Worm (Caenorhabditis elegans) whole organism, L4 larva: Measurements from ENCODE around the gene F38B7.17.

Experiments
- F10B5.3 ChIP-seq: sonication (generic microtip); optimal IDR thresholded peaks from 2 replicates; lab custom pipeline; 2016; ENCODE audit warnings: mild to moderate bottlenecking, missing genetic modification characterization, missing compliant biosample characterization
- F26F4.8 ChIP-seq: fragments of 200-800 bp; sonication (Bioruptor generic); conservative IDR thresholded peaks from 2 replicates; pipeline ENCODE4 v1.3.6; 2022; ENCODE audit warnings: missing genetic modification characterization, missing compliant biosample characterization
- T20F7.1 ChIP-seq: fragments of 200-800 bp; sonication (Bioruptor generic); optimal IDR thresholded peaks from 2 replicates; lab custom pipeline; 2018; ENCODE audit warnings: mild to moderate bottlenecking, missing genetic modification characterization, missing compliant biosample characterization
- T26A8.4 ChIP-seq: fragments of 200-800 bp; sonication (Bioruptor generic); IDR thresholded peaks from 2 replicates; pipeline ENCODE4 v1.3.6; 2022; ENCODE audit warnings: missing genetic modification characterization, missing compliant biosample characterization
- ZK337.2 ChIP-seq: fragments of 200-800 bp; sonication (Bioruptor generic); IDR thresholded peaks from 2 replicates; pipeline ENCODE4 v1.3.6; 2022; ENCODE audit warnings: missing genetic modification reagents, missing genetic modification characterization, missing compliant biosample characterization
- attf-4 ChIP-seq: sonication (generic microtip); optimal IDR thresholded peaks from 3 replicates; lab custom pipeline; 2017; ENCODE audit warnings: missing biosample characterization, missing genetic modification characterization
- ceh-28 ChIP-seq: fragments of 150-350 bp; optimal IDR thresholded peaks from 2 replicates; lab custom pipeline; 2014; ENCODE audit warnings: missing biosample characterization, missing genetic modification reagents, missing genetic modification characterization
- cey-2 ChIP-seq: sonication (generic microtip); optimal IDR thresholded peaks from 3 replicates; lab custom pipeline; 2017; ENCODE audit warnings: missing genetic modification characterization, mild to moderate bottlenecking, missing compliant biosample characterization, antibody characterized with exemption, borderline replicate concordance; ENCODE audit not compliant: insufficient read depth
- ctbp-1 ChIP-seq: fragments of 200-800 bp; sonication (Bioruptor generic); IDR thresholded peaks from 2 replicates; pipeline ENCODE4 v1.3.6; 2022; ENCODE audit warnings: missing genetic modification reagents, missing genetic modification characterization, missing compliant biosample characterization
- daf-16 ChIP-seq, 3 experiments: sonication (generic microtip); optimal IDR thresholded peaks; 2 replicates each; lab custom pipeline; 2016 to 2017; ENCODE audit warnings: missing genetic modification characterization in 3 of 3, missing genetic modification reagents in 3 of 3, mild to moderate bottlenecking in 2 of 3, missing compliant biosample characterization in 2 of 3, missing biosample characterization in 1 of 3, moderate library complexity in 1 of 3
- daf-19 ChIP-seq: fragments of 200-800 bp; sonication (Bioruptor generic); conservative IDR thresholded peaks from 2 replicates; pipeline ENCODE4 v1.3.6; 2022; ENCODE audit warnings: missing genetic modification characterization, missing compliant biosample characterization
- dmd-6 ChIP-seq: fragments of 200-800 bp; sonication (Bioruptor generic); IDR thresholded peaks from 2 replicates; pipeline ENCODE4 v1.3.6; 2022; ENCODE audit warnings: missing genetic modification reagents, missing genetic modification characterization, missing compliant biosample characterization
- dmd-8 ChIP-seq: fragments of 200-800 bp; sonication (Bioruptor generic); IDR thresholded peaks from 2 replicates; pipeline ENCODE4 v1.3.6; 2022; ENCODE audit warnings: missing genetic modification characterization, missing compliant biosample characterization
- dmd-9 ChIP-seq: fragments of 200-800 bp; sonication (Bioruptor generic); IDR thresholded peaks from 2 replicates; pipeline ENCODE4 v1.3.6; 2022; ENCODE audit warnings: missing genetic modification reagents, missing genetic modification characterization, missing compliant biosample characterization
- dpl-1 ChIP-seq: fragments of 150-350 bp; optimal IDR thresholded peaks from 2 replicates; lab custom pipeline; 2014; ENCODE audit warnings: missing biosample characterization, missing genetic modification reagents, missing genetic modification characterization
- duxl-1 ChIP-seq: sonication (generic microtip); optimal IDR thresholded peaks from 2 replicates; lab custom pipeline; 2016; ENCODE audit warnings: mild to moderate bottlenecking, missing genetic modification characterization, moderate library complexity, missing compliant biosample characterization; ENCODE audit not compliant: poor library complexity
- fos-1 ChIP-seq: fragments of 150-350 bp; optimal IDR thresholded peaks from 2 replicates; lab custom pipeline; 2014; ENCODE audit warnings: missing biosample characterization, missing genetic modification characterization
- hif-1 ChIP-seq, 2 experiments: sonication (generic microtip); optimal IDR thresholded peaks; 2 replicates each; lab custom pipeline; 2016 to 2017; ENCODE audit warnings: missing compliant biosample characterization in 2 of 2, missing genetic modification characterization in 2 of 2, missing genetic modification reagents in 2 of 2, missing genotype in 2 of 2, mild to moderate bottlenecking in 1 of 2
- hlh-11 ChIP-seq: fragments of 200-800 bp; sonication (Bioruptor generic); optimal IDR thresholded peaks from 2 replicates; lab custom pipeline; 2018; ENCODE audit warnings: mild to moderate bottlenecking, missing genetic modification characterization, missing compliant biosample characterization
- jun-1 ChIP-seq: fragments of 150-350 bp; optimal IDR thresholded peaks from 2 replicates; lab custom pipeline; 2014; ENCODE audit warnings: missing biosample characterization, missing genetic modification reagents, missing genetic modification characterization
- lin-1 ChIP-seq: fragments of 200-800 bp; sonication (Bioruptor generic); IDR thresholded peaks from 2 replicates; pipeline ENCODE4 v1.3.6; 2022; ENCODE audit warnings: missing genetic modification reagents, missing genetic modification characterization, missing compliant biosample characterization
- lin-13 ChIP-seq: fragments of 150-350 bp; optimal IDR thresholded peaks from 2 replicates; lab custom pipeline; 2014; ENCODE audit warnings: missing biosample characterization, missing genetic modification reagents, missing genetic modification characterization
- lin-15B ChIP-seq: fragments of 150-350 bp; sonication (generic microtip); optimal IDR thresholded peaks from 3 replicates; lab custom pipeline; 2014; ENCODE audit warnings: missing biosample characterization, missing genetic modification characterization
- lsy-2 ChIP-seq, 2 experiments: fragments of 150-350 bp in 1 of 2; sonication (generic microtip) in 1 of 2; optimal IDR thresholded peaks; 2 replicates each; lab custom pipeline; 2014 to 2017; ENCODE audit warnings: missing biosample characterization in 2 of 2, missing genetic modification characterization in 2 of 2
- mdt-29 ChIP-seq: fragments of 200-800 bp; sonication (Bioruptor generic); IDR thresholded peaks from 2 replicates; pipeline ENCODE4 v1.3.6; 2022; ENCODE audit warnings: missing genetic modification reagents, missing genetic modification characterization, missing compliant biosample characterization
- mep-1 ChIP-seq: fragments of 150-350 bp; sonication (generic microtip); optimal IDR thresholded peaks from 3 replicates; lab custom pipeline; 2014; ENCODE audit warnings: missing biosample characterization, missing genetic modification characterization
- nhr-10 ChIP-seq: fragments of 150-350 bp; optimal IDR thresholded peaks from 2 replicates; lab custom pipeline; 2014; ENCODE audit warnings: missing biosample characterization, missing genetic modification characterization
- nhr-102 ChIP-seq: sonication (generic microtip); optimal IDR thresholded peaks from 2 replicates; lab custom pipeline; 2016; ENCODE audit warnings: mild to moderate bottlenecking, missing genetic modification characterization, moderate library complexity, missing compliant biosample characterization
- nhr-11 ChIP-seq: fragments of 150-350 bp; optimal IDR thresholded peaks from 2 replicates; lab custom pipeline; 2014; ENCODE audit warnings: missing biosample characterization, missing genetic modification characterization
- nhr-25 ChIP-seq: sonication (generic microtip); optimal IDR thresholded peaks from 2 replicates; lab custom pipeline; 2017; ENCODE audit warnings: missing genetic modification characterization, mild to moderate bottlenecking, missing compliant biosample characterization, antibody characterized with exemption, moderate library complexity, borderline replicate concordance; ENCODE audit not compliant: insufficient read depth
- nhr-28 ChIP-seq: fragments of 150-350 bp; optimal IDR thresholded peaks from 2 replicates; lab custom pipeline; 2014; ENCODE audit warnings: missing biosample characterization, missing genetic modification characterization
- nhr-41 ChIP-seq: fragments of 200-800 bp; sonication (Bioruptor generic); IDR thresholded peaks from 2 replicates; pipeline ENCODE4 v1.3.6; 2022; ENCODE audit warnings: missing genetic modification reagents, missing genetic modification characterization, missing compliant biosample characterization
- nhr-6 ChIP-seq: fragments of 150-350 bp; optimal IDR thresholded peaks from 2 replicates; lab custom pipeline; 2014; ENCODE audit warnings: missing biosample characterization, missing genetic modification characterization
- nhr-76 ChIP-seq: fragments of 150-350 bp; optimal IDR thresholded peaks from 2 replicates; lab custom pipeline; 2014; ENCODE audit warnings: missing biosample characterization, missing genetic modification characterization
- nhr-77 ChIP-seq: fragments of 150-350 bp; optimal IDR thresholded peaks from 2 replicates; lab custom pipeline; 2014; ENCODE audit warnings: missing biosample characterization, missing genetic modification characterization
- pha-4 ChIP-seq, 2 experiments: fragments of 150-350 bp in 1 of 2; fragments of 200-800 bp in 1 of 2; sonication (Bioruptor generic) in 1 of 2; IDR thresholded peaks in 1 of 2; optimal IDR thresholded peaks in 1 of 2; 2 replicates each; pipeline versions ENCODE4 v1.3.6 to Lab custom; 2014 to 2022; ENCODE audit warnings: missing genetic modification characterization in 2 of 2, missing genetic modification reagents in 2 of 2, missing biosample characterization in 1 of 2, missing compliant biosample characterization in 1 of 2
- php-3 ChIP-seq: fragments of 200-800 bp; sonication (Bioruptor generic); IDR thresholded peaks from 2 replicates; pipeline ENCODE4 v1.3.6; 2022; ENCODE audit warnings: missing genetic modification reagents, missing genetic modification characterization, missing compliant biosample characterization
- rbr-2 ChIP-seq: sonication (generic microtip); optimal IDR thresholded peaks from 2 replicates; lab custom pipeline; 2016; ENCODE audit warnings: missing genotype, missing genetic modification characterization, missing compliant biosample characterization
- skn-1 ChIP-seq: fragments of 150-350 bp; optimal IDR thresholded peaks from 2 replicates; lab custom pipeline; 2014; ENCODE audit warnings: missing biosample characterization, missing genetic modification characterization
- tag-97 ChIP-seq: fragments of 200-800 bp; sonication (Bioruptor generic); IDR thresholded peaks from 2 replicates; pipeline ENCODE4 v1.3.6; 2022; ENCODE audit warnings: missing genetic modification characterization, missing compliant biosample characterization
- tra-1 ChIP-seq: fragments of 200-800 bp; sonication (Bioruptor generic); IDR thresholded peaks from 2 replicates; pipeline ENCODE4 v1.3.6; 2022; ENCODE audit warnings: missing genetic modification reagents, missing genetic modification characterization, missing compliant biosample characterization
- unc-130 ChIP-seq: sonication (generic microtip); optimal IDR thresholded peaks from 2 replicates; lab custom pipeline; 2016; ENCODE audit warnings: missing genetic modification reagents, missing genetic modification characterization, missing compliant biosample characterization
- vab-7 ChIP-seq: fragments of 200-800 bp; sonication (Bioruptor generic); IDR thresholded peaks from 2 replicates; pipeline ENCODE4 v1.3.6; 2022; ENCODE audit warnings: missing genetic modification reagents, missing genetic modification characterization, missing compliant biosample characterization
- zfp-3 ChIP-seq: fragments of 200-800 bp; sonication (Bioruptor generic); conservative IDR thresholded peaks from 2 replicates; pipeline ENCODE4 v1.3.6; 2022; ENCODE audit warnings: missing genetic modification reagents, missing genetic modification characterization, missing compliant biosample characterization
- zip-2 ChIP-seq: fragments of 150-350 bp; optimal IDR thresholded peaks from 2 replicates; lab custom pipeline; 2014; ENCODE audit warnings: missing biosample characterization, missing genetic modification characterization
- ztf-11 ChIP-seq: fragments of 150-350 bp; optimal IDR thresholded peaks from 2 replicates; lab custom pipeline; 2014; ENCODE audit warnings: missing biosample characterization, missing genetic modification characterization
- ztf-7 ChIP-seq: fragments of 150-350 bp; optimal IDR thresholded peaks from 2 replicates; lab custom pipeline; 2014; ENCODE audit warnings: missing biosample characterization, missing genetic modification characterization

The F38B7.17 gene

DNA sequence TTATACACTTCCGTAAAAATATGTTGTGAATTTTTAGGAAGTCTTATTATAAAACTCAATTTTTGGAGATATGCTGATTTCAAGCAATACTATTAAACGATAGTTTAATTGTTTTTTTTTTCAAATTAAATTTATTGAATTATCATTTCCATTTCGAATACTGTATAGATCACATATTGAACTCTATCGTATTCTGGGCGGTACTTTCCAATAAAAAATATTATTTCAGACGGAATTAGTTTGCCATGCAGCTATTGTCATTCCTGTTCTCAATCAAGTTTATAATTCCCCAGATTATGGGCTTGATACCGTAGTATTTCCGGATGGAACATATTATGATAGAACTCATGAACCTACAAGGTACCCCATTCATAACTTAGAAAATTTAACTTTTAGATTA, 25.8 kb upstream of the F38B7.17 start:
- TF ChIP-seq daf-16 (GFP tag; optimal IDR thresholded peaks at IDR 0.05; lab: Kevin White, UChicago), result no peak
- TF ChIP-seq daf-16 (tag; optimal IDR thresholded peaks at IDR 0.05; lab: Kevin White, UChicago), result peak; percentile 52
- TF ChIP-seq F10B5.3 (tag; lab: Kevin White, UChicago), result no peak
- no peak for TF ChIP-seq dmd-9 (GFP tag; lab: Robert Waterston, UW)
- no peak for TF ChIP-seq ZK337.2 (GFP tag; lab: Robert Waterston, UW)
- TF ChIP-seq duxl-1 (tag; lab: Kevin White, UChicago), result no peak
- TF ChIP-seq ctbp-1, result no peak
- TF ChIP-seq ztf-11 (tag; lab: Kevin White, UChicago), result no peak
- TF ChIP-seq nhr-6 (tag; lab: Kevin White, UChicago), result no peak
- no peak for TF ChIP-seq unc-130 (GFP tag; lab: Kevin White, UChicago)
- TF ChIP-seq zfp-3 (GFP tag; lab: Robert Waterston, UW), result no peak
- peak in 1 of 2 experiments; percentile 72 for TF ChIP-seq lsy-2 (tag; optimal IDR thresholded peaks at IDR 0.05; lab: Kevin White, UChicago)
- peak; percentile 39 for TF ChIP-seq nhr-28 (tag; lab: Kevin White, UChicago)
- TF ChIP-seq dmd-6 (GFP tag; lab: Robert Waterston, UW), result peak; percentile 57
- no peak for TF ChIP-seq fos-1

DNA sequence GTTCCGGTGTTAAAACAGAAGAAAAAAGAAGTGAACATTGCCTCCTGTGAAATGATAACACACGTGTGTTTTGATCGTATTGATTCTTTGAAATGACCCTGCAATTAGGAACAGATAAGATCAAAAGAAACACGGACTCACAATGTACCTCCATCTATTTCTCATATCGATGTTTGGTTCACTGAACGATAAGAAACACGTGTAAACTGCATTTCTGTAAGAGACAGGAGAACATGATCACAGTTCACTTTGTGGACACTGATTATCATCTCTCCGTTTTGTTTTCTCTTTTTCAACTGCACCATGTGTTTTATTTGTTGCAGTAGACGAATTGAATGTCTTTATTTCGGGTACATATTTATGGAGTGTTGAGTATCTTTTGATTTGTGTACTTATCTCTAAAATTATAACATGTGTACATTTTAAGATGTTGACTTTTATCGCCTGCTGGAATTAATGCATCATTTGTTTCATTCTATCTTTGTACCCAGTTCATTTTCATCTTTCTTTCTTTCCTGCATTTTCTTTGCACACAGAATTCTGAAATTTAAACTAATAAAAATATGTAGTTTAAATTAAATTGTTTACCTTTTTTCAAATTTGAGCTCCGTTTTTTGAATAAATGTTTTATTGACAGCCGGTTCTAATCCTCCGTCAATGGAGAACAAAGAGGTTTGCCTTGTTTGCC, 24.2 kb upstream of the F38B7.17 start, which contains the start of the genes H12C20.7 and nhr-68:
Gene H12C20.7, minus strand, starts transcription at position 188 of the 688 bp plus-strand sequence.
Gene nhr-68, plus strand, starts transcription at position 638 of the 688 bp plus-strand sequence.
- no peak for TF ChIP-seq lin-15B (tag; lab: Kevin White, UChicago)
- peak; percentile 72 for TF ChIP-seq ztf-7 (tag; lab: Kevin White, UChicago)
- TF ChIP-seq F10B5.3 (tag; lab: Kevin White, UChicago), result no peak
- TF ChIP-seq hif-1 (tag; optimal IDR thresholded peaks at IDR 0.05; lab: Kevin White, UChicago), result peak in 1 of 2 experiments; percentile 16
- peak; percentile 70 for TF ChIP-seq ctbp-1
- peak; percentile 55 for TF ChIP-seq nhr-25 (tag; lab: Kevin White, UChicago)
- TF ChIP-seq nhr-41, result peak; percentile 86
- peak; percentile 84 for TF ChIP-seq T20F7.1 (GFP tag; lab: Kevin White, UChicago)
- peak; percentile 37 for TF ChIP-seq jun-1
- TF ChIP-seq nhr-10 (tag; lab: Kevin White, UChicago), result peak; percentile 99
- peak; percentile 97 for TF ChIP-seq php-3 (GFP tag; lab: Robert Waterston, UW)
- peak; percentile 38 for TF ChIP-seq rbr-2 (tag; lab: Kevin White, UChicago)
- no peak for TF ChIP-seq tag-97 (GFP tag; lab: Robert Waterston, UW)
- TF ChIP-seq dpl-1 (GFP tag; lab: Kevin White, UChicago), result peak; percentile 65
- no peak for TF ChIP-seq F26F4.8 (GFP tag; lab: Robert Waterston, UW)
- TF ChIP-seq fos-1, result peak; percentile 21
- TF ChIP-seq nhr-76 (tag; lab: Kevin White, UChicago), result peak; percentile 42
- TF ChIP-seq attf-4 (tag; lab: Kevin White, UChicago), result no peak
- no peak for TF ChIP-seq vab-7 (GFP tag; lab: Robert Waterston, UW)
- TF ChIP-seq ceh-28 (tag; lab: Kevin White, UChicago), result no peak
- TF ChIP-seq T26A8.4 (GFP tag; lab: Robert Waterston, UW), result peak; percentile 89
- TF ChIP-seq tra-1 (GFP tag; lab: Robert Waterston, UW), result peak; percentile 98
- TF ChIP-seq mep-1, result peak; percentile 85
- 0 out of 2 replicates have a peak, but pooled peaks have one; percentile 26 for TF ChIP-seq dmd-8
- TF ChIP-seq cey-2 (tag; lab: Kevin White, UChicago), result peak; percentile 96
- peak; percentile 90 for TF ChIP-seq mdt-29
- TF ChIP-seq daf-19 (GFP tag; lab: Robert Waterston, UW), result 0 out of 2 replicates have a peak, but pooled peaks have one; percentile 40
- peak; percentile 73 for TF ChIP-seq pha-4 (GFP tag; IDR thresholded peaks at IDR 0.05; lab: Robert Waterston, UW)
- TF ChIP-seq pha-4 (tag; optimal IDR thresholded peaks at IDR 0.05; lab: Kevin White, UChicago), result no peak
- TF ChIP-seq nhr-11 (tag; lab: Kevin White, UChicago), result peak; percentile 50
- peak; percentile 96 for TF ChIP-seq lin-1 (GFP tag; lab: Robert Waterston, UW)
- TF ChIP-seq zip-2 (tag; lab: Kevin White, UChicago), result peak; percentile 55
- TF ChIP-seq skn-1 (tag; lab: Kevin White, UChicago), result no peak
- TF ChIP-seq hlh-11 (tag; lab: Kevin White, UChicago), result peak; percentile 99
- TF ChIP-seq nhr-77 (tag; lab: Kevin White, UChicago), result peak; percentile 88
- TF ChIP-seq lin-13 (GFP tag; lab: Kevin White, UChicago), result peak; percentile 70
- TF ChIP-seq nhr-102 (tag; lab: Kevin White, UChicago), result peak; percentile 97
